Fruit fly (Drosophila melanogaster) whole organism, wandering third instar larva: ENCODE measurements around the gene topi.
A peak's percentile ranks its signal among the peaks of the same experiment; 100 is the strongest.

Experiments
- CG32264 ChIP-seq: fragments of 200-800 bp; sonication (Bioruptor generic); optimal IDR thresholded peaks from 2 replicates; lab custom pipeline; 2016; ENCODE audit warnings: missing biosample characterization, missing genetic modification characterization
- CG9705 ChIP-seq: fragments of 200-800 bp; sonication (Bioruptor generic); optimal IDR thresholded peaks from 2 replicates; lab custom pipeline; 2018; ENCODE audit warnings: missing biosample characterization, mild to moderate bottlenecking, missing genetic modification characterization
- CrebA ChIP-seq: fragments of 200-800 bp; sonication (Bioruptor generic); optimal IDR thresholded peaks from 2 replicates; lab custom pipeline; 2016; ENCODE audit warnings: missing biosample characterization, mild to moderate bottlenecking, missing genetic modification characterization, borderline replicate concordance
- Dfd ChIP-seq: fragments of >200 bp; optimal IDR thresholded peaks from 2 replicates; lab custom pipeline; 2017; ENCODE audit warnings: missing biosample characterization, missing genetic modification characterization
- Dif ChIP-seq: fragments of 200-275, 200-300 bp; sonication (Bioruptor generic); optimal IDR thresholded peaks from 2 replicates; lab custom pipeline; 2018; ENCODE audit warnings: missing biosample characterization, missing genetic modification characterization; ENCODE audit not compliant: partially characterized antibody
- GATAd ChIP-seq: sonication (Bioruptor generic); optimal IDR thresholded peaks from 2 replicates; lab custom pipeline; 2016; ENCODE audit warnings: missing biosample characterization, missing genetic modification characterization
- HLH106 ChIP-seq: fragments of 200-800 bp; optimal IDR thresholded peaks from 3 replicates; lab custom pipeline; 2019; ENCODE audit warnings: missing biosample characterization, mild to moderate bottlenecking, missing genetic modification characterization, moderate library complexity
- Hnf4 ChIP-seq: fragments of 200-800 bp; sonication (Bioruptor generic); optimal IDR thresholded peaks from 2 replicates; lab custom pipeline; 2016; ENCODE audit warnings: missing biosample characterization, mild to moderate bottlenecking, missing genetic modification characterization
- Hr78 ChIP-seq: fragments of >200 bp; optimal IDR thresholded peaks from 2 replicates; lab custom pipeline; 2017; ENCODE audit warnings: missing biosample characterization, missing genetic modification characterization
- Hr83 ChIP-seq: fragments of 200-300 bp; sonication (Bioruptor generic); optimal IDR thresholded peaks from 2 replicates; lab custom pipeline; 2016; ENCODE audit warnings: missing biosample characterization, mild to moderate bottlenecking, missing genetic modification characterization, moderate library complexity; ENCODE audit not compliant: poor library complexity, severe bottlenecking
- Mio ChIP-seq: sonication (Bioruptor generic); optimal IDR thresholded peaks from 2 replicates; lab custom pipeline; 2016; ENCODE audit warnings: missing biosample characterization, missing genetic modification characterization
- Myc ChIP-seq: fragments of >200 bp; optimal IDR thresholded peaks from 2 replicates; lab custom pipeline; 2017
- N ChIP-seq: fragments of >200 bp; optimal IDR thresholded peaks from 2 replicates; lab custom pipeline; 2018; ENCODE audit warnings: missing biosample characterization, missing external identifiers, missing genetic modification characterization
- OdsH ChIP-seq: fragments of 200-800 bp; sonication (Bioruptor generic); optimal IDR thresholded peaks from 2 replicates; lab custom pipeline; 2016; ENCODE audit warnings: missing biosample characterization, mild to moderate bottlenecking, missing genetic modification characterization
- Rel ChIP-seq, 2 experiments: fragments of 200-800 bp; sonication (Bioruptor generic) in 1 of 2; optimal IDR thresholded peaks; 2 replicates in 1 of 2; 3 replicates in 1 of 2; lab custom pipeline; 2016 to 2019; ENCODE audit warnings: mild to moderate bottlenecking in 2 of 2, missing biosample characterization in 2 of 2, missing genetic modification characterization in 2 of 2, moderate library complexity in 1 of 2
- Vsx2 ChIP-seq: fragments of 200-300, 225-300 bp; sonication (Bioruptor generic); optimal IDR thresholded peaks from 2 replicates; lab custom pipeline; 2018; ENCODE audit warnings: missing biosample characterization, missing genetic modification characterization; ENCODE audit not compliant: partially characterized antibody
- br ChIP-seq: fragments of 200-800 bp; sonication (Bioruptor generic); optimal IDR thresholded peaks from 2 replicates; lab custom pipeline; 2016; ENCODE audit warnings: missing biosample characterization, missing genetic modification characterization
- brk ChIP-seq: fragments of 200-800 bp; sonication (Bioruptor generic); optimal IDR thresholded peaks from 2 replicates; lab custom pipeline; 2016; ENCODE audit warnings: missing biosample characterization, mild to moderate bottlenecking, missing genetic modification characterization
- dl ChIP-seq, 2 experiments: fragments of 175-275, 200-275 bp in 1 of 2; fragments of 200-275 bp in 1 of 2; sonication (Bioruptor generic); optimal IDR thresholded peaks; lab custom pipeline; 2018; ENCODE audit warnings: mild to moderate bottlenecking in 2 of 2, missing biosample characterization in 2 of 2, missing genetic modification characterization in 2 of 2, moderate library complexity in 2 of 2; ENCODE audit not compliant: partially characterized antibody in 2 of 2, insufficient read depth in 1 of 2
- dmrt93B ChIP-seq: fragments of 200-800 bp; sonication (Bioruptor generic); optimal IDR thresholded peaks from 2 replicates; lab custom pipeline; 2018; ENCODE audit warnings: missing biosample characterization, mild to moderate bottlenecking, missing genetic modification characterization
- dsf ChIP-seq: sonication (Bioruptor generic); optimal IDR thresholded peaks from 2 replicates; lab custom pipeline; 2016; ENCODE audit warnings: missing biosample characterization, missing genetic modification characterization, borderline replicate concordance
- ey ChIP-seq: fragments of 200-800 bp; sonication (Bioruptor generic); optimal IDR thresholded peaks from 2 replicates; lab custom pipeline; 2016; ENCODE audit warnings: missing biosample characterization, missing genetic modification characterization
- foxo ChIP-seq, 2 experiments: fragments of 200-800 bp; sonication (Bioruptor generic); optimal IDR thresholded peaks; 2 replicates in 1 of 2; 3 replicates in 1 of 2; lab custom pipeline; 2016 to 2017; ENCODE audit warnings: missing biosample characterization in 2 of 2, missing genetic modification characterization in 2 of 2
- fru ChIP-seq: fragments of 200-800 bp; sonication (Bioruptor generic); optimal IDR thresholded peaks from 3 replicates; lab custom pipeline; 2016; ENCODE audit warnings: missing biosample characterization, mild to moderate bottlenecking, missing genetic modification characterization
- h ChIP-seq: fragments of 200-800 bp; sonication (Bioruptor generic); optimal IDR thresholded peaks from 3 replicates; lab custom pipeline; 2016; ENCODE audit warnings: missing biosample characterization, mild to moderate bottlenecking, missing genetic modification characterization
- jim ChIP-seq: fragments of 175-275, 200-325 bp; sonication (Bioruptor generic); optimal IDR thresholded peaks from 2 replicates; lab custom pipeline; 2016; ENCODE audit warnings: missing biosample characterization, mild to moderate bottlenecking, missing genetic modification characterization
- lola ChIP-seq: fragments of >200 bp; optimal IDR thresholded peaks from 2 replicates; lab custom pipeline; 2017; ENCODE audit warnings: missing biosample characterization, missing genetic modification characterization
- pan ChIP-seq: fragments of >200 bp; optimal IDR thresholded peaks from 2 replicates; lab custom pipeline; 2017
- psq ChIP-seq: fragments of 200-800 bp; sonication (Bioruptor generic); optimal IDR thresholded peaks from 3 replicates; lab custom pipeline; 2017; ENCODE audit warnings: missing biosample characterization, mild to moderate bottlenecking, missing genetic modification characterization, moderate library complexity
- rgr ChIP-seq: fragments of 200-800 bp; sonication (Bioruptor generic); optimal IDR thresholded peaks from 3 replicates; lab custom pipeline; 2016; ENCODE audit warnings: missing biosample characterization, mild to moderate bottlenecking, missing genetic modification characterization
- sage ChIP-seq: fragments of 200-800 bp; sonication (Bioruptor generic); optimal IDR thresholded peaks from 2 replicates; lab custom pipeline; 2016; ENCODE audit warnings: missing biosample characterization, mild to moderate bottlenecking, missing genetic modification characterization
- tai ChIP-seq: sonication (Bioruptor generic); optimal IDR thresholded peaks from 2 replicates; lab custom pipeline; 2016; ENCODE audit warnings: missing biosample characterization, missing genetic modification characterization
- usp ChIP-seq: fragments of >200 bp; optimal IDR thresholded peaks from 2 replicates; lab custom pipeline; 2017; ENCODE audit warnings: missing biosample characterization, missing genetic modification characterization
- woc ChIP-seq: sonication (Bioruptor generic); optimal IDR thresholded peaks from 2 replicates; lab custom pipeline; 2016; ENCODE audit warnings: missing biosample characterization, mild to moderate bottlenecking, missing genetic modification characterization

The topi gene

dm6 chr3R:9779764-9780163, 4.8 kb downstream of the topi start, which contains the start of gene CG12947:
TSS of gene CG12947 (plus strand) at chr3R:9780064.
- TF ChIP-seq dsf (GFP tag; lab: Kevin White, UChicago) (no peak), lola (GFP tag; lab: Kevin White, UChicago) (no peak), CG32264 (GFP tag; lab: Kevin White, UChicago) (no peak), h (GFP tag; lab: Kevin White, UChicago) (no peak), woc (GFP tag; lab: Kevin White, UChicago) (no peak), psq (no peak), N (GFP tag; lab: Kevin White, UChicago) (no peak), brk (GFP tag; lab: Kevin White, UChicago) (no peak), CrebA (GFP tag; lab: Kevin White, UChicago) (no peak), Hnf4 (GFP tag; lab: Kevin White, UChicago) (no peak), HLH106 (tag; lab: Kevin White, UChicago) (no peak), jim (no peak), dmrt93B (GFP tag; lab: Kevin White, UChicago) (no peak), sage (GFP tag; lab: Kevin White, UChicago) (no peak), Rel (GFP tag; optimal IDR thresholded peaks at IDR 0.05; lab: Kevin White, UChicago) (no peak), Rel (tag; optimal IDR thresholded peaks at IDR 0.05; lab: Kevin White, UChicago) (no peak), CG9705 (no peak)

dm6 chr3R:9783240-9783917, 8.5 kb downstream of the topi start:
- TF ChIP-seq sage (GFP tag; lab: Kevin White, UChicago) (no peak), Hnf4 (GFP tag; lab: Kevin White, UChicago) (peak; percentile 33), OdsH (GFP tag; lab: Kevin White, UChicago) (no peak), Myc (lab: Kevin White, UChicago) (no peak), brk (GFP tag; lab: Kevin White, UChicago) (no peak), Dif (GFP tag; lab: Kevin White, UChicago) (no peak), CG9705 (no peak)
- TF ChIP-seq, all 38 proteins: peak for 1

- TF ChIP-seq h (GFP tag; lab: Kevin White, UChicago): peak; percentile 17
- TF ChIP-seq Myc (lab: Kevin White, UChicago): peak; percentile 8
- TF ChIP-seq Vsx2: peak; percentile 100
- TF ChIP-seq foxo (GFP tag; optimal IDR thresholded peaks at IDR 0.05; lab: Kevin White, UChicago): peak in 1 of 2 experiments; percentile 8
- TF ChIP-seq tai: no peak
- TF ChIP-seq rgr (GFP tag; lab: Kevin White, UChicago): peak; percentile 48
- no peak for TF ChIP-seq HLH106 (tag; lab: Kevin White, UChicago)
- no peak for TF ChIP-seq Rel (GFP tag; optimal IDR thresholded peaks at IDR 0.05; lab: Kevin White, UChicago)
- peak; percentile 54 for TF ChIP-seq Rel (tag; optimal IDR thresholded peaks at IDR 0.05; lab: Kevin White, UChicago)
- no peak for TF ChIP-seq CG32264 (GFP tag; lab: Kevin White, UChicago)
- peak; percentile 97 to 99 for TF ChIP-seq dl (GFP tag; optimal IDR thresholded peaks at IDR 0.05; lab: Kevin White, UChicago; ENCODE audit: insufficient read depth in 1 of 2, partially characterized antibody in 2 of 2)
- TF ChIP-seq Dif (GFP tag; lab: Kevin White, UChicago): peak; percentile 100
Observed at dm6 chr3R:9784341-9785062, 9.6 kb downstream of the topi start, which contains the start of the genes MtnA and CG8500. TSS of gene MtnA (minus strand) at chr3R:9784370. TSS of gene CG8500 (plus strand) at chr3R:9784653.

- no peak for TF ChIP-seq Vsx2
- no peak for TF ChIP-seq Hr83 (GFP tag; lab: Kevin White, UChicago)
- TF ChIP-seq CG9705: peak; percentile 52
- TF ChIP-seq GATAd (GFP tag; lab: Kevin White, UChicago): no peak
- TF ChIP-seq ey: peak; percentile 46
- TF ChIP-seq Rel (GFP tag; optimal IDR thresholded peaks at IDR 0.05; lab: Kevin White, UChicago): no peak
- peak; percentile 94 for TF ChIP-seq Rel (tag; optimal IDR thresholded peaks at IDR 0.05; lab: Kevin White, UChicago)
- peak in 1 of 2 experiments; percentile 68 for TF ChIP-seq foxo (GFP tag; optimal IDR thresholded peaks at IDR 0.05; lab: Kevin White, UChicago)
- TF ChIP-seq dmrt93B (GFP tag; lab: Kevin White, UChicago): no peak
- no peak for TF ChIP-seq Mio
- TF ChIP-seq rgr (GFP tag; lab: Kevin White, UChicago): no peak
- TF ChIP-seq tai: no peak
- TF ChIP-seq dsf (GFP tag; lab: Kevin White, UChicago): no peak
- no peak for TF ChIP-seq jim
- no peak for TF ChIP-seq Hr78 (GFP tag; lab: Kevin White, UChicago)
- TF ChIP-seq HLH106 (tag; lab: Kevin White, UChicago): peak; percentile 76
- no peak for TF ChIP-seq brk (GFP tag; lab: Kevin White, UChicago)
- peak; percentile 91 for TF ChIP-seq woc (GFP tag; lab: Kevin White, UChicago)
- no peak for TF ChIP-seq CrebA (GFP tag; lab: Kevin White, UChicago)
- no peak for TF ChIP-seq fru (GFP tag; lab: Kevin White, UChicago)
- TF ChIP-seq CG32264 (GFP tag; lab: Kevin White, UChicago): no peak
- TF ChIP-seq pan (lab: Kevin White, UChicago): no peak
- no peak for TF ChIP-seq Hnf4 (GFP tag; lab: Kevin White, UChicago)
- TF ChIP-seq Dif (GFP tag; lab: Kevin White, UChicago): no peak
- TF ChIP-seq N (GFP tag; lab: Kevin White, UChicago): no peak
- no peak for TF ChIP-seq dl (GFP tag; optimal IDR thresholded peaks at IDR 0.05; lab: Kevin White, UChicago; ENCODE audit: insufficient read depth in 1 of 2, partially characterized antibody in 2 of 2)
- TF ChIP-seq usp (GFP tag; lab: Kevin White, UChicago): no peak
- TF ChIP-seq Dfd (GFP tag; lab: Kevin White, UChicago): no peak
- peak; percentile 32 for TF ChIP-seq br (GFP tag; lab: Kevin White, UChicago)
- TF ChIP-seq OdsH (GFP tag; lab: Kevin White, UChicago): peak; percentile 23
Observed at dm6 chr3R:9791177-9791806, 16.4 kb downstream of the topi start, which contains the start of the genes CG12945 and CG8507. TSS of gene CG12945 (minus strand) at chr3R:9791221. TSS of gene CG8507 (plus strand) at chr3R:9791483.
